Worm (Caenorhabditis elegans) whole organism, L3 larva: Measurements from ENCODE around the gene mps-4.

Source experiments
- R02D3.7 ChIP-seq: fragments of 150-350 bp; optimal IDR thresholded peaks from 2 replicates; lab custom pipeline; 2014; ENCODE audit warnings: missing biosample characterization, missing genetic modification characterization
- aly-2 ChIP-seq: fragments of 150-350 bp; optimal IDR thresholded peaks from 2 replicates; lab custom pipeline; 2014; ENCODE audit warnings: missing biosample characterization, missing genetic modification characterization
- ama-1 ChIP-seq: fragments of 150-350 bp; optimal IDR thresholded peaks from 2 replicates; lab custom pipeline; 2018
- ceh-28 ChIP-seq: fragments of 150-350 bp; optimal IDR thresholded peaks from 2 replicates; lab custom pipeline; 2014; ENCODE audit warnings: missing biosample characterization, missing genetic modification reagents, missing genetic modification characterization
- ceh-82 ChIP-seq: fragments of 150-350 bp; optimal IDR thresholded peaks from 2 replicates; lab custom pipeline; 2014; ENCODE audit warnings: missing biosample characterization, missing genetic modification characterization
- ceh-9 ChIP-seq: sonication (generic microtip); optimal IDR thresholded peaks from 2 replicates; lab custom pipeline; 2018; ENCODE audit warnings: missing biosample characterization, missing genetic modification characterization
- daf-12 ChIP-seq: fragments of 150-350 bp; optimal IDR thresholded peaks from 2 replicates; lab custom pipeline; 2014; ENCODE audit warnings: missing biosample characterization, missing genetic modification reagents, missing genetic modification characterization
- egl-27 ChIP-seq: sonication (generic microtip); optimal IDR thresholded peaks from 4 replicates; lab custom pipeline; 2017; ENCODE audit warnings: missing biosample characterization, missing genetic modification reagents, missing genetic modification characterization
- egl-5 ChIP-seq: fragments of 150-350 bp; optimal IDR thresholded peaks from 2 replicates; lab custom pipeline; 2017; ENCODE audit warnings: missing biosample characterization, missing genetic modification reagents, missing genetic modification characterization, inconsistent platforms
- elt-1 ChIP-seq: fragments of 150-350 bp; optimal IDR thresholded peaks from 2 replicates; lab custom pipeline; 2014; ENCODE audit warnings: missing biosample characterization, missing genetic modification characterization
- elt-2 ChIP-seq: sonication (generic microtip); optimal IDR thresholded peaks from 2 replicates; lab custom pipeline; 2016; ENCODE audit warnings: missing genetic modification reagents, mild to moderate bottlenecking, missing genetic modification characterization, missing compliant biosample characterization
- elt-3 ChIP-seq, 3 experiments: fragments of 150-350 bp in 1 of 3; sonication (generic microtip) in 2 of 3; optimal IDR thresholded peaks; 2 replicates in 2 of 3; 4 replicates in 1 of 3; lab custom pipeline; 2014 to 2017; ENCODE audit warnings: missing biosample characterization in 3 of 3, missing genetic modification characterization in 3 of 3
- eor-1 ChIP-seq, 2 experiments: fragments of 150-350 bp; optimal IDR thresholded peaks; 2 replicates each; lab custom pipeline; 2014 to 2018; ENCODE audit warnings: missing biosample characterization in 2 of 2, missing genetic modification characterization in 2 of 2
- fkh-10 ChIP-seq: sonication (generic microtip); optimal IDR thresholded peaks from 2 replicates; lab custom pipeline; 2017; ENCODE audit warnings: missing biosample characterization, missing genetic modification reagents, missing genetic modification characterization
- fkh-2 ChIP-seq: fragments of 150-350 bp; optimal IDR thresholded peaks from 2 replicates; lab custom pipeline; 2014; ENCODE audit warnings: missing biosample characterization, missing genetic modification reagents, missing genetic modification characterization
- fos-1 ChIP-seq: fragments of 150-350 bp; optimal IDR thresholded peaks from 2 replicates; lab custom pipeline; 2014; ENCODE audit warnings: missing biosample characterization, missing genetic modification characterization
- hmg-11 ChIP-seq: sonication (generic microtip); optimal IDR thresholded peaks from 2 replicates; lab custom pipeline; 2016; ENCODE audit warnings: missing genetic modification characterization, missing compliant biosample characterization
- jun-1 ChIP-seq: fragments of 150-350 bp; optimal IDR thresholded peaks from 2 replicates; lab custom pipeline; 2014; ENCODE audit warnings: missing biosample characterization, missing genetic modification reagents, missing genetic modification characterization
- lin-15B ChIP-seq: fragments of 150-350 bp; optimal IDR thresholded peaks from 2 replicates; lab custom pipeline; 2014; ENCODE audit warnings: missing biosample characterization, missing genetic modification characterization
- lin-39 ChIP-seq: fragments of 150-350 bp; optimal IDR thresholded peaks from 2 replicates; lab custom pipeline; 2018; ENCODE audit warnings: missing biosample characterization, missing genetic modification reagents, missing genetic modification characterization
- lsy-12 ChIP-seq: sonication (generic microtip); optimal IDR thresholded peaks from 2 replicates; lab custom pipeline; 2016; ENCODE audit warnings: mild to moderate bottlenecking, missing genetic modification characterization, missing compliant biosample characterization
- mdl-1 ChIP-seq: fragments of 150-350 bp; optimal IDR thresholded peaks from 2 replicates; lab custom pipeline; 2014; ENCODE audit warnings: missing biosample characterization, missing genetic modification characterization
- mml-1 ChIP-seq: fragments of 150-350 bp; sonication (generic microtip); optimal IDR thresholded peaks from 3 replicates; lab custom pipeline; 2014; ENCODE audit warnings: missing biosample characterization, missing genetic modification characterization
- nfya-1 ChIP-seq: sonication (generic microtip); optimal IDR thresholded peaks from 2 replicates; lab custom pipeline; 2017; ENCODE audit warnings: missing genetic modification characterization, mild to moderate bottlenecking, missing compliant biosample characterization, antibody characterized with exemption, moderate library complexity; ENCODE audit not compliant: insufficient read depth
- nhr-11 ChIP-seq: fragments of 150-350 bp; optimal IDR thresholded peaks from 2 replicates; lab custom pipeline; 2014; ENCODE audit warnings: missing biosample characterization, missing genetic modification characterization
- nhr-12 ChIP-seq: fragments of 150-350 bp; optimal IDR thresholded peaks from 2 replicates; lab custom pipeline; 2014; ENCODE audit warnings: missing biosample characterization, missing genetic modification characterization
- nhr-23 ChIP-seq: fragments of 150-350 bp; optimal IDR thresholded peaks from 2 replicates; lab custom pipeline; 2014; ENCODE audit warnings: missing biosample characterization, missing genetic modification reagents, missing genetic modification characterization
- nhr-237 ChIP-seq: fragments of 150-350 bp; optimal IDR thresholded peaks from 2 replicates; lab custom pipeline; 2014; ENCODE audit warnings: missing biosample characterization, missing genetic modification characterization
- nhr-25 ChIP-seq: sonication (generic microtip); optimal IDR thresholded peaks from 2 replicates; lab custom pipeline; 2017; ENCODE audit warnings: missing biosample characterization, missing genetic modification characterization
- nhr-28 ChIP-seq: fragments of 150-350 bp; optimal IDR thresholded peaks from 2 replicates; lab custom pipeline; 2014; ENCODE audit warnings: missing biosample characterization, missing genetic modification characterization
- nhr-43 ChIP-seq: sonication (generic microtip); optimal IDR thresholded peaks from 2 replicates; lab custom pipeline; 2016; ENCODE audit warnings: mild to moderate bottlenecking, missing genetic modification characterization, missing compliant biosample characterization; ENCODE audit not compliant: poor library complexity, severe bottlenecking
- nhr-67 ChIP-seq: fragments of 150-350 bp; optimal IDR thresholded peaks from 2 replicates; lab custom pipeline; 2014; ENCODE audit warnings: missing biosample characterization, missing genetic modification characterization
- nhr-76 ChIP-seq: fragments of 150-350 bp; sonication (generic microtip); optimal IDR thresholded peaks from 5 replicates; lab custom pipeline; 2014; ENCODE audit warnings: missing biosample characterization, missing genetic modification characterization
- nhr-77 ChIP-seq: fragments of 150-350 bp; optimal IDR thresholded peaks from 2 replicates; lab custom pipeline; 2014; ENCODE audit warnings: missing biosample characterization, missing genetic modification characterization
- pha-4 ChIP-seq: fragments of 150-350 bp; optimal IDR thresholded peaks from 2 replicates; lab custom pipeline; 2014; ENCODE audit warnings: missing biosample characterization, missing genetic modification reagents, missing genetic modification characterization
- pqm-1 ChIP-seq: fragments of 150-350 bp; optimal IDR thresholded peaks from 2 replicates; lab custom pipeline; 2017; ENCODE audit warnings: missing biosample characterization, missing genetic modification characterization, inconsistent platforms
- sea-2 ChIP-seq: fragments of 150-350 bp; sonication (generic microtip); optimal IDR thresholded peaks from 4 replicates; lab custom pipeline; 2014; ENCODE audit warnings: missing biosample characterization, missing genetic modification reagents, missing genetic modification characterization
- skn-1 ChIP-seq: fragments of 150-350 bp; optimal IDR thresholded peaks from 2 replicates; lab custom pipeline; 2014; ENCODE audit warnings: missing biosample characterization, missing genetic modification characterization
- snpc-4 ChIP-seq: fragments of 150-350 bp; optimal IDR thresholded peaks from 2 replicates; lab custom pipeline; 2014; ENCODE audit warnings: missing biosample characterization, missing genetic modification characterization
- tbx-2 ChIP-seq: sonication (generic microtip); optimal IDR thresholded peaks from 2 replicates; lab custom pipeline; 2016; ENCODE audit warnings: mild to moderate bottlenecking, missing genetic modification characterization, missing compliant biosample characterization
- unc-39 ChIP-seq: sonication (generic microtip); optimal IDR thresholded peaks from 4 replicates; lab custom pipeline; 2017; ENCODE audit warnings: missing biosample characterization, missing genetic modification characterization
- unc-62 ChIP-seq: fragments of 150-350 bp; sonication (generic microtip); optimal IDR thresholded peaks from 4 replicates; lab custom pipeline; 2014; ENCODE audit warnings: missing biosample characterization, missing genetic modification reagents, missing genetic modification characterization
- zag-1 ChIP-seq: fragments of 150-350 bp; optimal IDR thresholded peaks from 2 replicates; lab custom pipeline; 2014; ENCODE audit warnings: missing biosample characterization, missing genetic modification characterization
- ztf-11 ChIP-seq: fragments of 150-350 bp; optimal IDR thresholded peaks from 2 replicates; lab custom pipeline; 2014; ENCODE audit warnings: missing biosample characterization, missing genetic modification characterization
- ztf-4 ChIP-seq: fragments of 150-350 bp; optimal IDR thresholded peaks from 2 replicates; lab custom pipeline; 2014; ENCODE audit warnings: missing biosample characterization, missing genetic modification characterization

mps-4 gene

DNA sequence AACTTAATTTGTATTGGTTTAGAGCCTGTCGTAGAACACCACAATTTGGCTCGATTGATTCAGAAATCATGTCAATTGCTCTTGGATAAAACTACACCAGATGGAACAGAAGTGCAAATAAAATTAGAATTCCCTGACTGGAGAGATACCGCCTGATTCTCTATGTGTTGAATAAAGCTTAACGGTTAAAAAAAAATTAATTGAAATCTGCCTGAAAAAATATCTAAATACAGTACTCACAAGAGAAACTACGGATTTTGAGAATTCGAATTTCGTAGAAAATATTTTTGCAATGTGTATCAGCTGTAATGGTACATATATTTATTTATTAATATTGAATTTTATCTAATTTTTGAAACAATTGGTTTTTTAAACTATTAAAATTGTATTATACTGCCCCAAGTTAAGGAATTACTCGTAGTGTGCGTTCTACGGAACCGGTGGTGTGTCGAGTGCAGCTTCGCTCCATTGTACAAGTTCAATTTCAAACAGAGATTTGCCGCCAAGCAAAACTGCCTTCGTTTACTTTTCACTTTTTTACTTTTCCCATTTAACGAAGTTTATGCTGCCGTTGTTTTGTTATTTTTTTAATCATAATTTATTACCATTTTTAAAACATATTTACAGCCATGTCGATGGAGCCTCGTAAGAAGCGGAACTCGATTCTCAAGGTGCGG lies 21.4 kb downstream of the mps-4 start, which contains the start of gene knl-1:
Gene knl-1 (plus strand): TSS at position 626 of the 677 bp plus-strand sequence.
- no peak for TF ChIP-seq lsy-12
- TF ChIP-seq fkh-2 (tag; lab: Kevin White, UChicago): no peak
- TF ChIP-seq tbx-2 (tag; lab: Kevin White, UChicago): no peak
- TF ChIP-seq ztf-11 (tag; lab: Kevin White, UChicago): no peak
- TF ChIP-seq mml-1 (tag; lab: Kevin White, UChicago): no peak
- TF ChIP-seq ceh-9 (tag; lab: Kevin White, UChicago): no peak
- TF ChIP-seq pha-4 (tag; lab: Kevin White, UChicago): peak; percentile 94
- TF ChIP-seq nhr-76 (tag; lab: Kevin White, UChicago): no peak
- no peak for TF ChIP-seq fkh-10
- no peak for TF ChIP-seq unc-62 (GFP tag; lab: Kevin White, UChicago)
- no peak for TF ChIP-seq fos-1 (tag; lab: Kevin White, UChicago)
- TF ChIP-seq nhr-77 (tag; lab: Kevin White, UChicago): no peak
- TF ChIP-seq pqm-1 (tag; lab: Kevin White, UChicago): peak; percentile 5
- TF ChIP-seq eor-1 (tag; optimal IDR thresholded peaks at IDR 0.05; lab: Kevin White, UChicago): no peak
- TF ChIP-seq elt-1 (tag; lab: Kevin White, UChicago): no peak
- no peak for TF ChIP-seq unc-39 (tag; lab: Kevin White, UChicago)
- no peak for TF ChIP-seq ama-1 (lab: Kevin White, UChicago)
- peak; percentile 52 for TF ChIP-seq nfya-1 (tag; lab: Kevin White, UChicago)
- no peak for TF ChIP-seq nhr-43 (tag; lab: Kevin White, UChicago)
- TF ChIP-seq egl-27: no peak
- TF ChIP-seq sea-2: no peak
- peak; percentile 69 for TF ChIP-seq lin-15B (tag; lab: Kevin White, UChicago)
- no peak for TF ChIP-seq skn-1
- TF ChIP-seq snpc-4: no peak
- no peak for TF ChIP-seq ceh-82 (tag; lab: Kevin White, UChicago)
- TF ChIP-seq mdl-1 (tag; lab: Kevin White, UChicago): no peak
- no peak for TF ChIP-seq ztf-4 (tag; lab: Kevin White, UChicago)
- peak; percentile 9 for TF ChIP-seq R02D3.7 (tag; lab: Kevin White, UChicago)
- no peak for TF ChIP-seq nhr-237 (tag; lab: Kevin White, UChicago)
- TF ChIP-seq nhr-25 (tag; lab: Kevin White, UChicago): peak; percentile 28
- TF ChIP-seq nhr-11 (tag; lab: Kevin White, UChicago): no peak
- no peak for TF ChIP-seq nhr-67 (tag; lab: Kevin White, UChicago)
- peak; percentile 44 for TF ChIP-seq lin-39 (tag; lab: Kevin White, UChicago)
- TF ChIP-seq nhr-12 (tag; lab: Kevin White, UChicago): no peak
- TF ChIP-seq hmg-11 (tag; lab: Kevin White, UChicago): no peak
- no peak for TF ChIP-seq ceh-28
- no peak for TF ChIP-seq aly-2 (tag; lab: Kevin White, UChicago)
- peak; percentile 51 for TF ChIP-seq nhr-23 (tag; lab: Kevin White, UChicago)
- TF ChIP-seq daf-12 (tag; lab: Kevin White, UChicago): no peak
- TF ChIP-seq zag-1: no peak
- TF ChIP-seq elt-2 (tag; lab: Kevin White, UChicago): peak; percentile 28
- TF ChIP-seq jun-1 (tag; lab: Kevin White, UChicago): peak; percentile 6
- TF ChIP-seq egl-5: no peak
- no peak for TF ChIP-seq elt-3 (tag; optimal IDR thresholded peaks at IDR 0.05; lab: Kevin White, UChicago)

DNA sequence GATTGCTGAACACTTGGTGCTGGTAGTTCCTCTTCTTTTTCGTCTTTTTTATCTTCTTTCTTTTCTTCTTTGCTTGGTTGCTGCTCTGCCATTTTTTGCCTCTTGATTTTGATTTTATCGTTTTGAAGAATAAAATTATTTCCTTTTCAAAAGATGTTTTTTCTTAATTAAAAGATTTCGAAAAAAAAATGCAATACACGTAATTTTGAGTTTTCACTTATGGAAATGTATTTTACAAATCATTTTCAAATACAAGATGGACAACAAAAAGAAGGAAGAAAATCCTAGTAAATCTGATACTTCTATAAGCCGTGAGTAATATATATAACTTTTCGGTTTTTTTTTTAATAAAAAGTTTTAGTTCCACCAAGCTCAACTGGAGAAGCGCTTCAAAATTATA lies 22.2 kb downstream of the mps-4 start, which contains the start of the genes C02F5.10 and C02F5.2:
Gene C02F5.10 (minus strand): TSS at position 101 of the 400 bp plus-strand sequence.
Gene C02F5.2 (plus strand): TSS at position 239 of the 400 bp plus-strand sequence.
- TF ChIP-seq nhr-77 (tag; lab: Kevin White, UChicago) (no peak), ceh-9 (tag; lab: Kevin White, UChicago) (no peak), nhr-28 (tag; lab: Kevin White, UChicago) (no peak), elt-1 (tag; lab: Kevin White, UChicago) (no peak), egl-27 (no peak), tbx-2 (tag; lab: Kevin White, UChicago) (no peak), elt-2 (tag; lab: Kevin White, UChicago) (no peak), fkh-10 (no peak), nhr-11 (tag; lab: Kevin White, UChicago) (no peak)
